Fruit fly (Drosophila melanogaster) whole organism, prepupa: ENCODE results near the gene wuho.
A peak's percentile ranks its signal among the peaks of the same experiment; 100 is the strongest.

ENCODE experiments used
- Blimp-1 ChIP-seq: fragments of 200-800 bp; sonication (Bioruptor generic); optimal IDR thresholded peaks from 3 replicates; lab custom pipeline; 2017; ENCODE audit warnings: missing biosample characterization, missing genetic modification characterization, mild to moderate bottlenecking, moderate library complexity, missing genetic modification reagents
- CG10631 ChIP-seq: fragments of 200-800 bp; sonication (Bioruptor generic); optimal IDR thresholded peaks from 2 replicates; lab custom pipeline; 2016; ENCODE audit warnings: missing biosample characterization, missing genetic modification characterization
- CG10669 ChIP-seq: fragments of 200-800 bp; sonication (Bioruptor generic); optimal IDR thresholded peaks from 3 replicates; lab custom pipeline; 2018; ENCODE audit warnings: missing biosample characterization, mild to moderate bottlenecking, missing genetic modification characterization, moderate library complexity
- CG11294 ChIP-seq: fragments of 200-800 bp; sonication (Bioruptor generic); IDR thresholded peaks from 2 replicates; pipeline ENCODE4 v1.3.6; 2022; ENCODE audit warnings: missing biosample characterization, missing genetic modification characterization
- CG11762 ChIP-seq: fragments of 200-800 bp; sonication (Bioruptor generic); optimal IDR thresholded peaks from 3 replicates; lab custom pipeline; 2016; ENCODE audit warnings: missing biosample characterization, missing genetic modification characterization; ENCODE audit not compliant: insufficient read depth
- CG11902 ChIP-seq: fragments of 200-800 bp; sonication (Bioruptor generic); optimal IDR thresholded peaks from 3 replicates; lab custom pipeline; 2016; ENCODE audit warnings: missing biosample characterization, missing genetic modification characterization
- CG15336 ChIP-seq: fragments of 200-800 bp; sonication (Bioruptor generic); IDR thresholded peaks from 2 replicates; pipeline ENCODE4 v1.3.6; 2022; ENCODE audit warnings: missing biosample characterization, missing genetic modification characterization
- CG1621 ChIP-seq: fragments of 200-800 bp; sonication (Bioruptor generic); optimal IDR thresholded peaks from 3 replicates; lab custom pipeline; 2018; ENCODE audit warnings: missing biosample characterization, mild to moderate bottlenecking, missing genetic modification characterization
- CG16779 ChIP-seq: fragments of 200-800 bp; sonication (Bioruptor generic); optimal IDR thresholded peaks from 3 replicates; lab custom pipeline; 2017; ENCODE audit warnings: missing biosample characterization, mild to moderate bottlenecking, missing genetic modification characterization
- CG3032 ChIP-seq: fragments of 200-800 bp; optimal IDR thresholded peaks from 2 replicates; lab custom pipeline; 2019; ENCODE audit warnings: missing biosample characterization, mild to moderate bottlenecking, missing genetic modification characterization, moderate library complexity
- CG31627 ChIP-seq: fragments of 200-800 bp; sonication (Bioruptor generic); optimal IDR thresholded peaks from 3 replicates; lab custom pipeline; 2016; ENCODE audit warnings: missing biosample characterization, missing genetic modification characterization
- CG32006 ChIP-seq: fragments of 200-800 bp; sonication (Bioruptor generic); optimal IDR thresholded peaks from 3 replicates; lab custom pipeline; 2017; ENCODE audit warnings: missing biosample characterization, mild to moderate bottlenecking, missing genetic modification characterization
- CG34406 ChIP-seq: fragments of 200-800 bp; sonication (Bioruptor generic); optimal IDR thresholded peaks from 3 replicates; lab custom pipeline; 2016; ENCODE audit warnings: missing biosample characterization, missing genetic modification characterization
- CG3919 ChIP-seq: fragments of 200-800 bp; sonication (Bioruptor generic); optimal IDR thresholded peaks from 3 replicates; lab custom pipeline; 2016; ENCODE audit warnings: missing biosample characterization, missing genetic modification characterization
- CG4318 ChIP-seq: fragments of 200-800 bp; sonication (Bioruptor generic); optimal IDR thresholded peaks from 3 replicates; lab custom pipeline; 2017; ENCODE audit warnings: missing biosample characterization, mild to moderate bottlenecking, missing genetic modification characterization
- CG6163 ChIP-seq: fragments of 200-800 bp; sonication (Bioruptor generic); IDR thresholded peaks from 3 replicates; pipeline ENCODE4 v1.3.6; 2022; ENCODE audit warnings: missing biosample characterization, missing genetic modification characterization
- CG6276 ChIP-seq: fragments of 200-800 bp; sonication (Bioruptor generic); optimal IDR thresholded peaks from 2 replicates; lab custom pipeline; 2017; ENCODE audit warnings: missing biosample characterization, mild to moderate bottlenecking, missing genetic modification characterization
- CG6792 ChIP-seq: fragments of 200-800 bp; sonication (Bioruptor generic); optimal IDR thresholded peaks from 3 replicates; lab custom pipeline; 2016; ENCODE audit warnings: missing biosample characterization, missing genetic modification characterization
- CG6854 ChIP-seq: fragments of 200-800 bp; sonication (Bioruptor generic); optimal IDR thresholded peaks from 2 replicates; lab custom pipeline; 2017; ENCODE audit warnings: missing biosample characterization, mild to moderate bottlenecking, missing genetic modification characterization
- CG7368 ChIP-seq: fragments of 200-800 bp; sonication (Bioruptor generic); optimal IDR thresholded peaks from 3 replicates; lab custom pipeline; 2016; ENCODE audit warnings: missing biosample characterization, missing genetic modification characterization
- CG8119 ChIP-seq: fragments of 200-800 bp; sonication (Bioruptor generic); IDR thresholded peaks from 3 replicates; pipeline ENCODE4 v1.3.6; 2022; ENCODE audit warnings: missing biosample characterization, missing genetic modification characterization
- CG8319 ChIP-seq: fragments of 200-800 bp; sonication (Bioruptor generic); optimal IDR thresholded peaks from 3 replicates; lab custom pipeline; 2016; ENCODE audit warnings: missing biosample characterization, missing genetic modification characterization
- Eip75B ChIP-seq: fragments of 200-800 bp; sonication (Bioruptor generic); optimal IDR thresholded peaks from 3 replicates; lab custom pipeline; 2016; ENCODE audit warnings: missing biosample characterization, missing genetic modification characterization
- Eip78C ChIP-seq: fragments of 200-800 bp; sonication (Bioruptor generic); peaks from one replicate; lab custom pipeline; 2016; ENCODE audit warnings: missing biosample characterization, missing genetic modification characterization
- Ets21C ChIP-seq: fragments of 200-800 bp; sonication (Bioruptor generic); optimal IDR thresholded peaks from 3 replicates; lab custom pipeline; 2016; ENCODE audit warnings: missing biosample characterization, missing genetic modification characterization
- Ets96B ChIP-seq: fragments of 200-800 bp; optimal IDR thresholded peaks from 2 replicates; lab custom pipeline; 2019; ENCODE audit warnings: missing biosample characterization, mild to moderate bottlenecking, missing genetic modification characterization, moderate library complexity
- Gug ChIP-seq: fragments of 200-800 bp; sonication (Bioruptor generic); IDR thresholded peaks from 2 replicates; pipeline ENCODE4 v1.3.6; 2022; ENCODE audit warnings: missing biosample characterization, missing genetic modification characterization
- Hr39 ChIP-seq: fragments of 200-800 bp; sonication (Bioruptor generic); optimal IDR thresholded peaks from 2 replicates; lab custom pipeline; 2016; ENCODE audit warnings: missing biosample characterization, missing genetic modification characterization
- Hr4 ChIP-seq: fragments of 200-800 bp; sonication (Bioruptor generic); optimal IDR thresholded peaks from 3 replicates; lab custom pipeline; 2016; ENCODE audit warnings: missing biosample characterization, missing genetic modification characterization
- Lpt ChIP-seq: fragments of 200-800 bp; sonication (Bioruptor generic); optimal IDR thresholded peaks from 3 replicates; lab custom pipeline; 2016; ENCODE audit warnings: missing biosample characterization, missing genetic modification characterization
- Met ChIP-seq: fragments of 200-800 bp; sonication (Bioruptor generic); optimal IDR thresholded peaks from 3 replicates; lab custom pipeline; 2016; ENCODE audit warnings: missing biosample characterization, missing genetic modification characterization
- OdsH ChIP-seq: fragments of 200-800 bp; sonication (Bioruptor generic); optimal IDR thresholded peaks from 3 replicates; lab custom pipeline; 2016; ENCODE audit warnings: missing biosample characterization, missing genetic modification characterization
- Smox ChIP-seq: fragments of 200-800 bp; sonication (Bioruptor generic); optimal IDR thresholded peaks from 3 replicates; lab custom pipeline; 2016; ENCODE audit warnings: missing biosample characterization, missing genetic modification characterization
- Sox14 ChIP-seq: fragments of 200-800 bp; sonication (Bioruptor generic); optimal IDR thresholded peaks from 3 replicates; lab custom pipeline; 2016; ENCODE audit warnings: missing biosample characterization, missing genetic modification characterization
- Sox15 ChIP-seq: fragments of 200-800 bp; sonication (Bioruptor generic); optimal IDR thresholded peaks from 3 replicates; lab custom pipeline; 2016; ENCODE audit warnings: missing biosample characterization, missing genetic modification characterization
- achi ChIP-seq: fragments of 200-800 bp; sonication (Bioruptor generic); optimal IDR thresholded peaks from 3 replicates; lab custom pipeline; 2016; ENCODE audit warnings: missing biosample characterization, missing genetic modification characterization
- acj6 ChIP-seq: fragments of 200-800 bp; sonication (Bioruptor generic); optimal IDR thresholded peaks from 3 replicates; lab custom pipeline; 2016; ENCODE audit warnings: missing biosample characterization, missing genetic modification characterization
- cyc ChIP-seq: fragments of 200-800 bp; sonication (Bioruptor generic); optimal IDR thresholded peaks from 3 replicates; lab custom pipeline; 2016; ENCODE audit warnings: missing biosample characterization, missing genetic modification characterization
- dsx ChIP-seq: fragments of 200-800 bp; optimal IDR thresholded peaks from 3 replicates; lab custom pipeline; 2019; ENCODE audit warnings: missing biosample characterization, mild to moderate bottlenecking, missing genetic modification characterization, moderate library complexity; ENCODE audit not compliant: poor library complexity, severe bottlenecking
- eg ChIP-seq: fragments of 200-800 bp; sonication (Bioruptor generic); IDR thresholded peaks from 3 replicates; pipeline ENCODE4 v1.3.6; 2022; ENCODE audit warnings: missing biosample characterization, missing genetic modification characterization
- esn ChIP-seq: fragments of 200-800 bp; sonication (Bioruptor generic); optimal IDR thresholded peaks from 2 replicates; lab custom pipeline; 2016; ENCODE audit warnings: missing biosample characterization, mild to moderate bottlenecking, missing genetic modification characterization, moderate library complexity
- fd59A ChIP-seq: fragments of 200-800 bp; sonication (Bioruptor generic); optimal IDR thresholded peaks from 2 replicates; lab custom pipeline; 2017; ENCODE audit warnings: missing biosample characterization, mild to moderate bottlenecking, missing genetic modification characterization, missing genetic modification reagents
- fd85E ChIP-seq: fragments of 200-800 bp; sonication (Bioruptor generic); optimal IDR thresholded peaks from 3 replicates; lab custom pipeline; 2016; ENCODE audit warnings: missing biosample characterization, missing genetic modification characterization
- fkh ChIP-seq: fragments of 200-800 bp; sonication (Bioruptor generic); optimal IDR thresholded peaks from 3 replicates; lab custom pipeline; 2017; ENCODE audit warnings: missing biosample characterization, mild to moderate bottlenecking, missing genetic modification characterization, moderate library complexity
- lz ChIP-seq: fragments of 200-800 bp; sonication (Bioruptor generic); optimal IDR thresholded peaks from 3 replicates; lab custom pipeline; 2016; ENCODE audit warnings: missing biosample characterization, missing genetic modification characterization
- net ChIP-seq: fragments of 200-800 bp; sonication (Bioruptor generic); optimal IDR thresholded peaks from 3 replicates; lab custom pipeline; 2016; ENCODE audit warnings: missing biosample characterization, missing genetic modification characterization
- pdm3 ChIP-seq: fragments of 200-800 bp; sonication (Bioruptor generic); optimal IDR thresholded peaks from 3 replicates; lab custom pipeline; 2016; ENCODE audit warnings: missing biosample characterization, missing genetic modification characterization
- salr ChIP-seq, 2 experiments: fragments of 200-800 bp; sonication (Bioruptor generic); optimal IDR thresholded peaks; 3 replicates each; lab custom pipeline; 2016 to 2018; ENCODE audit warnings: missing biosample characterization in 2 of 2, missing genetic modification characterization in 2 of 2, mild to moderate bottlenecking in 1 of 2
- ss ChIP-seq, 2 experiments: fragments of 200-800 bp; sonication (Bioruptor generic); optimal IDR thresholded peaks; 2 replicates in 1 of 2; 3 replicates in 1 of 2; lab custom pipeline; 2017 to 2018; ENCODE audit warnings: mild to moderate bottlenecking in 2 of 2, missing biosample characterization in 2 of 2, missing genetic modification characterization in 2 of 2, moderate library complexity in 1 of 2
- svp ChIP-seq: fragments of 200-800 bp; sonication (Bioruptor generic); peaks from one replicate; lab custom pipeline; 2016; ENCODE audit warnings: missing biosample characterization, missing genetic modification characterization
- topi ChIP-seq: fragments of 200-800 bp; sonication (Bioruptor generic); optimal IDR thresholded peaks from 3 replicates; lab custom pipeline; 2016; ENCODE audit warnings: missing biosample characterization, missing genetic modification characterization
- vri ChIP-seq: fragments of 200-800 bp; sonication (Bioruptor generic); optimal IDR thresholded peaks from 3 replicates; lab custom pipeline; 2016; ENCODE audit warnings: missing biosample characterization, mild to moderate bottlenecking, missing genetic modification characterization

The wuho gene

dm6 chrX:6267187-6267711 lies 20.7 kb upstream of the wuho start, which contains the start of gene schlank:
schlank (minus strand) TSS chrX:6267228.
- TF ChIP-seq dsx (GFP tag; lab: Kevin White, UChicago) (peak; percentile 51), CG8319 (GFP tag; lab: Kevin White, UChicago) (peak; percentile 44), CG6854 (no peak), CG16779 (tag; lab: Kevin White, UChicago) (no peak), Sox14 (GFP tag; lab: Kevin White, UChicago) (peak; percentile 42), CG15336 (GFP tag; lab: Robert Waterston, UW) (peak; percentile 62), CG3032 (peak; percentile 62), Hr39 (GFP tag; lab: Kevin White, UChicago) (peak; percentile 70), Gug (GFP tag; lab: Robert Waterston, UW) (peak; percentile 42; the same call in 1 of the 2 replicates), ss (GFP tag; optimal IDR thresholded peaks at IDR 0.05; lab: Kevin White, UChicago) (no peak), Lpt (no peak), salr (GFP tag; optimal IDR thresholded peaks at IDR 0.05; lab: Kevin White, UChicago) (peak in 1 of 2 experiments; percentile 10), CG4318 (GFP tag; lab: Kevin White, UChicago) (no peak), CG11294 (GFP tag; lab: Robert Waterston, UW) (peak; percentile 29; the same call in 1 of the 2 replicates), fd85E (no peak), OdsH (GFP tag; lab: Kevin White, UChicago) (no peak), CG34406 (GFP tag; lab: Kevin White, UChicago) (peak; percentile 15), Blimp-1 (GFP tag; lab: Kevin White, UChicago) (peak; percentile 5), CG32006 (GFP tag; lab: Kevin White, UChicago) (no peak), CG6792 (GFP tag; lab: Kevin White, UChicago) (peak; percentile 28), topi (GFP tag; lab: Kevin White, UChicago) (peak; percentile 43), eg (peak; percentile 81), CG10631 (GFP tag; lab: Kevin White, UChicago) (no peak), lz (GFP tag; lab: Kevin White, UChicago) (peak; percentile 59), CG6276 (no peak), CG10669 (GFP tag; lab: Kevin White, UChicago) (no peak), svp (GFP tag; lab: Kevin White, UChicago) (peak; percentile 71), net (GFP tag; lab: Kevin White, UChicago) (peak; percentile 19), CG7368 (peak; percentile 20), fd59A (GFP tag; lab: Kevin White, UChicago) (peak; percentile 12), acj6 (GFP tag; lab: Kevin White, UChicago) (no peak), cyc (GFP tag; lab: Kevin White, UChicago) (peak; percentile 61), Ets96B (peak; percentile 38), Eip75B (GFP tag; lab: Kevin White, UChicago) (peak; percentile 63), CG11902 (GFP tag; lab: Kevin White, UChicago) (peak; percentile 49), Met (peak; percentile 54), esn (GFP tag; lab: Kevin White, UChicago) (peak; percentile 61), Smox (no peak), Sox15 (GFP tag; lab: Kevin White, UChicago) (peak; percentile 52), pdm3 (GFP tag; lab: Kevin White, UChicago) (no peak), CG6163 (GFP tag; lab: Robert Waterston, UW) (peak; percentile 68), Eip78C (peak; percentile 85), CG8119 (GFP tag; lab: Robert Waterston, UW) (peak; percentile 59), CG31627 (peak; percentile 74), vri (GFP tag; lab: Kevin White, UChicago) (peak; percentile 32), Hr4 (GFP tag; lab: Kevin White, UChicago) (peak; percentile 65), achi (GFP tag; lab: Kevin White, UChicago) (no peak), CG1621 (tag; lab: Kevin White, UChicago) (no peak), CG11762 (GFP tag; lab: Kevin White, UChicago) (peak; percentile 16), Ets21C (peak; percentile 48), fkh (no peak), CG3919 (GFP tag; lab: Kevin White, UChicago) (peak; percentile 41)
